Worm (Caenorhabditis elegans) whole organism, midembryonic: ENCODE results near the gene C12D12.1.

ENCODE experiments used
- T22C8.4 ChIP-seq: fragments of 200-800 bp; sonication (Bioruptor generic); IDR thresholded peaks from 2 replicates; pipeline ENCODE4 v1.3.6; 2022; ENCODE audit warnings: missing genetic modification characterization, missing compliant biosample characterization
- flt-1 ChIP-seq: fragments of 200-800 bp; sonication (Bioruptor generic); IDR thresholded peaks from 2 replicates; pipeline ENCODE4 v1.3.6; 2022; ENCODE audit warnings: missing genetic modification characterization, missing compliant biosample characterization
- med-1 ChIP-seq: sonication (generic microtip); optimal IDR thresholded peaks from 2 replicates; lab custom pipeline; 2017; ENCODE audit warnings: missing genetic modification characterization, mild to moderate bottlenecking, missing compliant biosample characterization, antibody characterized with exemption, missing genetic modification reagents; ENCODE audit not compliant: insufficient read depth
- tab-1 ChIP-seq: fragments of 200-800 bp; sonication (Bioruptor generic); IDR thresholded peaks from 2 replicates; pipeline ENCODE4 v1.3.6; 2022; ENCODE audit warnings: missing genetic modification characterization, missing compliant biosample characterization
- ztf-23 ChIP-seq: fragments of 200-800 bp; sonication (Bioruptor generic); IDR thresholded peaks from 2 replicates; pipeline ENCODE4 v1.3.6; 2022; ENCODE audit warnings: missing genetic modification reagents, missing genetic modification characterization, missing compliant biosample characterization

- TF ChIP-seq med-1 (GFP tag; lab: Kevin White, UChicago): no peak
- TF ChIP-seq tab-1: no peak
- no peak for TF ChIP-seq T22C8.4 (GFP tag; lab: Robert Waterston, UW)
- TF ChIP-seq ztf-23 (GFP tag; lab: Robert Waterston, UW): no peak
- TF ChIP-seq flt-1 (GFP tag; lab: Robert Waterston, UW): no peak
Observed at ce11 chrX:3553687-3554086, 54.6 kb downstream of the C12D12.1 start.
